Fruit fly (Drosophila melanogaster): Measurements from ENCODE around the gene nAChRbeta3.

DNA sequence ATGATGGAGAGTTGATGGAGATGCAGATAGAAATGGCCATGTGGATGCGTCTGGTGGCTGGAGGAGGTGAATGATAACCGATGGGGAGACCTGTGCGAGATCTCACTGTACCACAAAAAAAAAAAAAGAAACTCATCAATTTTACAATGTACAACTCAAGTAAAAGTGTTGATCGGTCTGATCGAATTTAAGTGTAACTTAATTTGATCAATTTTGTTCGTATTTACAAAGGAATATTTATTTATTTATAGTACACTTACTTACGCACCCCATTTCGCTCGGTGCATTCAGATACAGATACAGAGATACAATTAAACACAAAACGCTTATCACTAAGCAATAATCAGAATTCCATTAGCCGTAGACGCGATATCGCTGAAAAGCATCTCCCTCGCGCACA, 22.2 kb upstream of the nAChRbeta3 start:
- TF ChIP-seq cnc (optimal IDR thresholded peaks at IDR 0.05) (no peak), kay (GFP tag; ENCODE audit: borderline replicate concordance) (no peak), CG5204 (GFP tag; optimal IDR thresholded peaks at IDR 0.05) (no peak)

Measured in whole organism, adult.